Fruit fly (Drosophila melanogaster): ENCODE data around the gene CG33301.
A peak's percentile ranks its signal among the peaks of the same experiment; 100 is the strongest.

DNA sequence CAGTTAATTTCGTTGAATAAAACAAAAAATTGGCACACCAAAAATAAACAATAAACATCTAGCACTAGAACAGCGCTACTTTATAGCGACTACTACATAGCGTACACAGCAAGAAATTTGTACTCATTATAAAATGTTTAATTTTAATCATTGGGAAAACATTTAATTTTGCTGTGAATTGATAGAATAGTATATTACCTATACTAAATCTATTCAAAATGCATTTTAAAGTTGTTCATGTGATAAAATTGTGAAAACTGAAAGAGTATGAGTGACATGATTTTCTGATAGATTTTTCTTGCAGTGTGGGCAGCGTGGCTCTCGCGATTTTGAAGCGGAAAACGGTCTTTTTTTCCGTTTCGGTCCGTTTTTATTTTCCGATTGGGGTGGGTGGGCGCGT lies 11.9 kb downstream of the CG33301 start:
- TF ChIP-seq Ets98B (GFP tag; IDR thresholded peaks at IDR 0.05), result peak; percentile 29; the same call in 1 of the 2 replicates
- no peak for TF ChIP-seq CG9948 (tag; optimal IDR thresholded peaks at IDR 0.05)
- TF ChIP-seq CG8159 (tag; optimal IDR thresholded peaks at IDR 0.05), result no peak
- no peak for TF ChIP-seq CG17806 (tag; optimal IDR thresholded peaks at IDR 0.05)
- no peak for TF ChIP-seq CG10348 (GFP tag; IDR thresholded peaks at IDR 0.05)

All from whole organism, pupa.